Fruit fly (Drosophila melanogaster): ENCODE data around the gene CG6333.
A peak's percentile ranks its signal among the peaks of the same experiment; 100 is the strongest.

Gene CG6333

DNA sequence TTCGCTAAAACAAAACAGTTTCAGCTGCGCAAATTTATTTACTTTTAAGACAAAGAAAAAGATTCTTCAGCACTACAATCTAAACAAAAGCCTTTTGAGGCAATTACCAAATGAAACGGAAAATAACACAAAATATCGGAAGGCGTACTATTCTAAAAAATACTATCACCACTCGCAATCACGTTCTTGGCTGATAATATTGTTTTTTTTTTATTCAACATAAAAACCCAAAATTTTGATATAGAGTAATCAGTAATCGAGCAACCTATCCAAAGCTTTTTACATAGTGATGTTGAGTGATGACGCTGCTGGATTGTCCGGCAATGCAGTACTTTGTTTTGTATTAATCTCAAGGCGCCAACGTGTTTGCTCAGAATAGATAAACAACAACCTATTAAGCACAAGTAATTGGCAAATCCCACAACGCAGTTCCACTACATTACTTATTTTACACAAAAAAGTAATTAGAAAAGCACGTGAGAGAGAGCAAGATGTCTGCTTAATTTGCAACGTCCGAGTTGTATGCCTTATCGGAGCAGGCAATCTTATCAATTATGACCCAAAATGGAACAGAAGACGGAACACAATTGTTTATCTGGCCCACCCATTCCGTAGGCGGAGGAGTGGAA, 55.0 kb downstream of the CG6333 start (continued):
- peak; percentile 27 for TF ChIP-seq CG2120 (GFP tag; optimal IDR thresholded peaks at IDR 0.05)
- no peak for TF ChIP-seq hkb (optimal IDR thresholded peaks at IDR 0.05)
- no peak for TF ChIP-seq hkb (GFP tag; IDR thresholded peaks at IDR 0.05)
- no peak for TF ChIP-seq CG17912 (GFP tag; optimal IDR thresholded peaks at IDR 0.05)
- TF ChIP-seq CG15269 (tag; optimal IDR thresholded peaks at IDR 0.05), result peak; percentile 33
- no peak for TF ChIP-seq rib (GFP tag; IDR thresholded peaks at IDR 0.05)
- TF ChIP-seq ase (GFP tag; IDR thresholded peaks at IDR 0.05), result no peak
- no peak for TF ChIP-seq pb (GFP tag; optimal IDR thresholded peaks at IDR 0.05)
- peak; percentile 79 for TF ChIP-seq cwo (GFP tag; optimal IDR thresholded peaks at IDR 0.05)
- TF ChIP-seq sens (GFP tag), result peak; percentile 79
- no peak for TF ChIP-seq dm (GFP tag; optimal IDR thresholded peaks at IDR 0.05)
- TF ChIP-seq CG6813 (GFP tag; optimal IDR thresholded peaks at IDR 0.05), result no peak
- TF ChIP-seq CG1024 (GFP tag; IDR thresholded peaks at IDR 0.05), result no peak
- TF ChIP-seq gem (tag; optimal IDR thresholded peaks at IDR 0.05), result peak; percentile 34
- TF ChIP-seq CG30431 (GFP tag; optimal IDR thresholded peaks at IDR 0.05), result no peak
- TF ChIP-seq Trl (optimal IDR thresholded peaks at IDR 0.05), result no peak
- TF ChIP-seq Trl (GFP tag; optimal IDR thresholded peaks at IDR 0.05), result no peak
- TF ChIP-seq CG13624 (GFP tag; optimal IDR thresholded peaks at IDR 0.05), result no peak
- TF ChIP-seq CG17385 (GFP tag; optimal IDR thresholded peaks at IDR 0.05), result peak; percentile 1
- TF ChIP-seq cg (GFP tag; optimal IDR thresholded peaks at IDR 0.05), result no peak
- no peak for TF ChIP-seq kay (GFP tag; optimal IDR thresholded peaks at IDR 0.05)
- TF ChIP-seq CG6654 (GFP tag; optimal IDR thresholded peaks at IDR 0.05), result no peak
- no peak for TF ChIP-seq Usf (GFP tag; optimal IDR thresholded peaks at IDR 0.05)
- no peak for TF ChIP-seq Doc2 (GFP tag; IDR thresholded peaks at IDR 0.05)
- TF ChIP-seq CG9817 (tag; optimal IDR thresholded peaks at IDR 0.05), result peak; percentile 5
- no peak for TF ChIP-seq hbn (GFP tag; IDR thresholded peaks at IDR 0.05; ENCODE audit: partially characterized antibody)
- TF ChIP-seq mam (GFP tag; optimal IDR thresholded peaks at IDR 0.05), result no peak
- no peak for TF ChIP-seq Atf6 (GFP tag; IDR thresholded peaks at IDR 0.05)
- no peak for TF ChIP-seq CG17328 (GFP tag; IDR thresholded peaks at IDR 0.05)
- TF ChIP-seq Fer1 (GFP tag; optimal IDR thresholded peaks at IDR 0.05), result no peak
- no peak for TF ChIP-seq CG10209 (GFP tag; optimal IDR thresholded peaks at IDR 0.05)
- TF ChIP-seq bbx (GFP tag; IDR thresholded peaks at IDR 0.05; ENCODE audit: partially characterized antibody), result no peak
- no peak for TF ChIP-seq E2f2 (GFP tag; IDR thresholded peaks at IDR 0.05)
- TF ChIP-seq dati (GFP tag; IDR thresholded peaks at IDR 0.05), result no peak
- TF ChIP-seq B-H1 (GFP tag; IDR thresholded peaks at IDR 0.05), result no peak
- TF ChIP-seq CG17359 (tag; optimal IDR thresholded peaks at IDR 0.05), result no peak
- TF ChIP-seq zen (tag; optimal IDR thresholded peaks at IDR 0.05), result no peak
- TF ChIP-seq da (GFP tag; optimal IDR thresholded peaks at IDR 0.05), result no peak
- peak; percentile 3 for TF ChIP-seq pho (GFP tag; optimal IDR thresholded peaks at IDR 0.05)
- TF ChIP-seq Ssrp (tag; optimal IDR thresholded peaks at IDR 0.05), result no peak
- no peak for TF ChIP-seq lov (optimal IDR thresholded peaks at IDR 0.05)
- TF ChIP-seq lov (GFP tag; IDR thresholded peaks at IDR 0.05), result no peak
- TF ChIP-seq CG12391 (tag; optimal IDR thresholded peaks at IDR 0.05), result no peak
- no peak for TF ChIP-seq emc (GFP tag; optimal IDR thresholded peaks at IDR 0.05)
- no peak for TF ChIP-seq gsb (GFP tag; IDR thresholded peaks at IDR 0.05)
- no peak for TF ChIP-seq ewg (GFP tag; optimal IDR thresholded peaks at IDR 0.05)
- TF ChIP-seq luna (GFP tag; optimal IDR thresholded peaks at IDR 0.05), result no peak
- no peak for TF ChIP-seq CG13424 (tag; optimal IDR thresholded peaks at IDR 0.05)
- TF ChIP-seq klu (GFP tag; IDR thresholded peaks at IDR 0.05), result no peak
- no peak for TF ChIP-seq E2f1 (GFP tag; IDR thresholded peaks at IDR 0.05)
- no peak for TF ChIP-seq Optix (GFP tag; IDR thresholded peaks at IDR 0.05)
- no peak for TF ChIP-seq otp (GFP tag; IDR thresholded peaks at IDR 0.05)
- TF ChIP-seq CG8388 (GFP tag; optimal IDR thresholded peaks at IDR 0.05), result no peak

Measured in whole organism, embryonic.